Worm (Caenorhabditis elegans) whole organism, L4 larva: ENCODE data around the gene alh-3.
A peak's percentile ranks its signal among the peaks of the same experiment; 100 is the strongest.

Experiments
- D1046.2 ChIP-seq: fragments of 200-800 bp; sonication (Bioruptor generic); IDR thresholded peaks from 2 replicates; pipeline ENCODE4 v1.3.6; 2022; ENCODE audit warnings: missing genetic modification characterization, missing compliant biosample characterization
- F37D6.2 ChIP-seq: sonication (generic microtip); optimal IDR thresholded peaks from 2 replicates; lab custom pipeline; 2016; ENCODE audit warnings: mild to moderate bottlenecking, missing genetic modification characterization, missing compliant biosample characterization
- F49E8.2 ChIP-seq: sonication (generic microtip); optimal IDR thresholded peaks from 2 replicates; lab custom pipeline; 2016; ENCODE audit warnings: missing compliant biosample characterization, mild to moderate bottlenecking, missing genetic modification characterization, borderline replicate concordance
- R02D3.7 ChIP-seq: fragments of 150-350 bp; sonication (generic microtip); optimal IDR thresholded peaks from 3 replicates; lab custom pipeline; 2014; ENCODE audit warnings: missing biosample characterization, missing genetic modification characterization
- T26A8.4 ChIP-seq: fragments of 200-800 bp; sonication (Bioruptor generic); IDR thresholded peaks from 2 replicates; pipeline ENCODE4 v1.3.6; 2022; ENCODE audit warnings: missing genetic modification characterization, missing compliant biosample characterization
- Y48G9A.11 ChIP-seq: fragments of 200-800 bp; sonication (Bioruptor generic); IDR thresholded peaks from 2 replicates; pipeline ENCODE4 v1.3.6; 2022; ENCODE audit warnings: missing genetic modification reagents, missing genetic modification characterization, missing compliant biosample characterization
- Y75B8A.6 ChIP-seq: fragments of 200-800 bp; sonication (Bioruptor generic); IDR thresholded peaks from 2 replicates; pipeline ENCODE4 v1.3.6; 2022; ENCODE audit warnings: missing genetic modification reagents, missing genetic modification characterization, missing compliant biosample characterization
- ZK337.2 ChIP-seq: fragments of 200-800 bp; sonication (Bioruptor generic); IDR thresholded peaks from 2 replicates; pipeline ENCODE4 v1.3.6; 2022; ENCODE audit warnings: missing genetic modification reagents, missing genetic modification characterization, missing compliant biosample characterization
- aha-1 ChIP-seq: fragments of 150-350 bp; peaks from one replicate; lab custom pipeline; 2014; ENCODE audit warnings: missing biosample characterization, missing genetic modification characterization
- arid-1 ChIP-seq: fragments of 200-800 bp; sonication (Bioruptor generic); conservative IDR thresholded peaks from 2 replicates; pipeline ENCODE4 v1.3.6; 2022; ENCODE audit warnings: missing genetic modification reagents, missing genetic modification characterization, missing compliant biosample characterization
- attf-4 ChIP-seq: sonication (generic microtip); optimal IDR thresholded peaks from 3 replicates; lab custom pipeline; 2017; ENCODE audit warnings: missing biosample characterization, missing genetic modification characterization
- ceh-44 ChIP-seq: fragments of 200-800 bp; sonication (Bioruptor generic); IDR thresholded peaks from 2 replicates; pipeline ENCODE4 v1.3.6; 2022; ENCODE audit warnings: missing genetic modification reagents, missing genetic modification characterization, missing compliant biosample characterization
- ceh-62 ChIP-seq: sonication (generic microtip); optimal IDR thresholded peaks from 2 replicates; lab custom pipeline; 2017; ENCODE audit warnings: missing biosample characterization, missing genetic modification characterization
- cey-2 ChIP-seq: sonication (generic microtip); optimal IDR thresholded peaks from 3 replicates; lab custom pipeline; 2017; ENCODE audit warnings: missing genetic modification characterization, mild to moderate bottlenecking, missing compliant biosample characterization, antibody characterized with exemption, borderline replicate concordance; ENCODE audit not compliant: insufficient read depth
- daf-12 ChIP-seq: fragments of 150-350 bp; optimal IDR thresholded peaks from 2 replicates; lab custom pipeline; 2014; ENCODE audit warnings: missing biosample characterization, missing genetic modification reagents, missing genetic modification characterization
- dmd-8 ChIP-seq: fragments of 200-800 bp; sonication (Bioruptor generic); IDR thresholded peaks from 2 replicates; pipeline ENCODE4 v1.3.6; 2022; ENCODE audit warnings: missing genetic modification characterization, missing compliant biosample characterization
- dmd-9 ChIP-seq: fragments of 200-800 bp; sonication (Bioruptor generic); IDR thresholded peaks from 2 replicates; pipeline ENCODE4 v1.3.6; 2022; ENCODE audit warnings: missing genetic modification reagents, missing genetic modification characterization, missing compliant biosample characterization
- dpl-1 ChIP-seq: fragments of 150-350 bp; optimal IDR thresholded peaks from 2 replicates; lab custom pipeline; 2014; ENCODE audit warnings: missing biosample characterization, missing genetic modification reagents, missing genetic modification characterization
- duxl-1 ChIP-seq: sonication (generic microtip); optimal IDR thresholded peaks from 2 replicates; lab custom pipeline; 2016; ENCODE audit warnings: mild to moderate bottlenecking, missing genetic modification characterization, moderate library complexity, missing compliant biosample characterization; ENCODE audit not compliant: poor library complexity
- egl-27 ChIP-seq: sonication (generic microtip); optimal IDR thresholded peaks from 3 replicates; lab custom pipeline; 2017; ENCODE audit warnings: missing biosample characterization, missing genetic modification reagents, missing genetic modification characterization
- fkh-10 ChIP-seq: fragments of 150-350 bp; optimal IDR thresholded peaks from 2 replicates; lab custom pipeline; 2014; ENCODE audit warnings: missing biosample characterization, missing genetic modification reagents, missing genetic modification characterization
- fos-1 ChIP-seq: fragments of 150-350 bp; optimal IDR thresholded peaks from 2 replicates; lab custom pipeline; 2014; ENCODE audit warnings: missing biosample characterization, missing genetic modification characterization
- hif-1 ChIP-seq, 2 experiments: sonication (generic microtip); optimal IDR thresholded peaks; 2 replicates each; lab custom pipeline; 2016 to 2017; ENCODE audit warnings: missing compliant biosample characterization in 2 of 2, missing genetic modification characterization in 2 of 2, missing genetic modification reagents in 2 of 2, missing genotype in 2 of 2, mild to moderate bottlenecking in 1 of 2
- hlh-11 ChIP-seq: fragments of 200-800 bp; sonication (Bioruptor generic); optimal IDR thresholded peaks from 2 replicates; lab custom pipeline; 2018; ENCODE audit warnings: mild to moderate bottlenecking, missing genetic modification characterization, missing compliant biosample characterization
- lin-1 ChIP-seq: fragments of 200-800 bp; sonication (Bioruptor generic); IDR thresholded peaks from 2 replicates; pipeline ENCODE4 v1.3.6; 2022; ENCODE audit warnings: missing genetic modification reagents, missing genetic modification characterization, missing compliant biosample characterization
- lin-13 ChIP-seq: fragments of 150-350 bp; optimal IDR thresholded peaks from 2 replicates; lab custom pipeline; 2014; ENCODE audit warnings: missing biosample characterization, missing genetic modification reagents, missing genetic modification characterization
- lin-29 ChIP-seq: fragments of 200-800 bp; sonication (Bioruptor generic); IDR thresholded peaks from 2 replicates; pipeline ENCODE4 v1.3.6; 2022; ENCODE audit warnings: missing genetic modification reagents, missing genetic modification characterization, missing compliant biosample characterization
- lin-38 ChIP-seq: fragments of 200-800 bp; sonication (Bioruptor generic); IDR thresholded peaks from 2 replicates; pipeline ENCODE4 v1.3.6; 2022; ENCODE audit warnings: missing genetic modification reagents, missing genetic modification characterization, missing compliant biosample characterization
- lin-39 ChIP-seq: fragments of 150-350 bp; optimal IDR thresholded peaks from 2 replicates; lab custom pipeline; 2014; ENCODE audit warnings: missing biosample characterization, missing genetic modification reagents, missing genetic modification characterization
- lir-3 ChIP-seq: sonication (generic microtip); optimal IDR thresholded peaks from 2 replicates; lab custom pipeline; 2016; ENCODE audit warnings: mild to moderate bottlenecking, missing genetic modification characterization, missing compliant biosample characterization
- lsy-2 ChIP-seq, 2 experiments: fragments of 150-350 bp in 1 of 2; sonication (generic microtip) in 1 of 2; optimal IDR thresholded peaks; 2 replicates each; lab custom pipeline; 2014 to 2017; ENCODE audit warnings: missing biosample characterization in 2 of 2, missing genetic modification characterization in 2 of 2
- mdl-1 ChIP-seq, 2 experiments: fragments of 150-350 bp in 1 of 2; sonication (generic microtip) in 1 of 2; optimal IDR thresholded peaks; 2 replicates each; lab custom pipeline; 2014 to 2017; ENCODE audit warnings: missing biosample characterization in 2 of 2, missing genetic modification characterization in 2 of 2
- nhr-102 ChIP-seq: sonication (generic microtip); optimal IDR thresholded peaks from 2 replicates; lab custom pipeline; 2016; ENCODE audit warnings: mild to moderate bottlenecking, missing genetic modification characterization, moderate library complexity, missing compliant biosample characterization
- nhr-11 ChIP-seq: fragments of 150-350 bp; optimal IDR thresholded peaks from 2 replicates; lab custom pipeline; 2014; ENCODE audit warnings: missing biosample characterization, missing genetic modification characterization
- nhr-237 ChIP-seq: sonication (generic microtip); optimal IDR thresholded peaks from 2 replicates; lab custom pipeline; 2017; ENCODE audit warnings: missing biosample characterization, missing genetic modification characterization
- nhr-28 ChIP-seq: fragments of 150-350 bp; optimal IDR thresholded peaks from 2 replicates; lab custom pipeline; 2014; ENCODE audit warnings: missing biosample characterization, missing genetic modification characterization
- nhr-42 ChIP-seq: fragments of 200-800 bp; sonication (Bioruptor generic); IDR thresholded peaks from 2 replicates; pipeline ENCODE4 v1.3.6; 2022; ENCODE audit warnings: missing genetic modification characterization, missing compliant biosample characterization
- nhr-6 ChIP-seq: fragments of 150-350 bp; optimal IDR thresholded peaks from 2 replicates; lab custom pipeline; 2014; ENCODE audit warnings: missing biosample characterization, missing genetic modification characterization
- nhr-77 ChIP-seq: fragments of 150-350 bp; optimal IDR thresholded peaks from 2 replicates; lab custom pipeline; 2014; ENCODE audit warnings: missing biosample characterization, missing genetic modification characterization
- rbr-2 ChIP-seq: sonication (generic microtip); optimal IDR thresholded peaks from 2 replicates; lab custom pipeline; 2016; ENCODE audit warnings: missing genotype, missing genetic modification characterization, missing compliant biosample characterization
- saeg-2 ChIP-seq: fragments of 200-800 bp; sonication (Bioruptor generic); IDR thresholded peaks from 2 replicates; pipeline ENCODE4 v1.3.6; 2022; ENCODE audit warnings: missing genetic modification reagents, missing genetic modification characterization, missing compliant biosample characterization
- sdz-12 ChIP-seq: fragments of 200-800 bp; sonication (Bioruptor generic); optimal IDR thresholded peaks from 2 replicates; lab custom pipeline; 2018; ENCODE audit warnings: mild to moderate bottlenecking, missing genetic modification characterization, missing compliant biosample characterization
- set-16 ChIP-seq: fragments of 200-800 bp; sonication (Bioruptor generic); IDR thresholded peaks from 2 replicates; pipeline ENCODE4 v1.3.6; 2022; ENCODE audit warnings: missing genetic modification reagents, missing genetic modification characterization, missing compliant biosample characterization
- snpc-1.2 ChIP-seq: fragments of 200-800 bp; sonication (Bioruptor generic); IDR thresholded peaks from 2 replicates; pipeline ENCODE4 v1.3.6; 2022; ENCODE audit warnings: missing genetic modification reagents, missing genetic modification characterization, missing compliant biosample characterization
- tag-97 ChIP-seq: fragments of 200-800 bp; sonication (Bioruptor generic); IDR thresholded peaks from 2 replicates; pipeline ENCODE4 v1.3.6; 2022; ENCODE audit warnings: missing genetic modification characterization, missing compliant biosample characterization
- unc-130 ChIP-seq: sonication (generic microtip); optimal IDR thresholded peaks from 2 replicates; lab custom pipeline; 2016; ENCODE audit warnings: missing genetic modification reagents, missing genetic modification characterization, missing compliant biosample characterization
- unc-39 ChIP-seq: sonication (generic microtip); optimal IDR thresholded peaks from 2 replicates; lab custom pipeline; 2017; ENCODE audit warnings: missing biosample characterization, missing genetic modification characterization
- unc-62 ChIP-seq, 3 experiments: fragments of 150-350 bp in 1 of 3; sonication (generic microtip); optimal IDR thresholded peaks in 2 of 3; peaks in 1 of 3; 1 replicate in 1 of 3; 2 replicates in 2 of 3; lab custom pipeline; 2014 to 2017; ENCODE audit warnings: missing biosample characterization in 3 of 3, missing genetic modification characterization in 3 of 3, missing genetic modification reagents in 3 of 3, missing genotype in 1 of 3
- zag-1 ChIP-seq: fragments of 150-350 bp; optimal IDR thresholded peaks from 2 replicates; lab custom pipeline; 2014; ENCODE audit warnings: missing biosample characterization, missing genetic modification characterization
- zfp-2 ChIP-seq: sonication (generic microtip); optimal IDR thresholded peaks from 2 replicates; lab custom pipeline; 2016; ENCODE audit warnings: mild to moderate bottlenecking, missing genetic modification characterization, missing compliant biosample characterization
- zip-2 ChIP-seq: fragments of 150-350 bp; optimal IDR thresholded peaks from 2 replicates; lab custom pipeline; 2014; ENCODE audit warnings: missing biosample characterization, missing genetic modification characterization
- ztf-7 ChIP-seq: fragments of 150-350 bp; optimal IDR thresholded peaks from 2 replicates; lab custom pipeline; 2014; ENCODE audit warnings: missing biosample characterization, missing genetic modification characterization

The alh-3 gene

ce11 chrIV:11025941-11026340 is 3.5 kb downstream of the alh-3 start:
- peak; percentile 91 for TF ChIP-seq ceh-44 (GFP tag; lab: Robert Waterston, UW)
- TF ChIP-seq ztf-7 = no peak
- TF ChIP-seq hif-1 (tag; optimal IDR thresholded peaks at IDR 0.05; lab: Kevin White, UChicago) = peak in 1 of 2 experiments; percentile 54
- TF ChIP-seq zag-1 (tag; lab: Kevin White, UChicago) = no peak
- TF ChIP-seq ceh-62 (tag; lab: Kevin White, UChicago) = no peak
- peak; percentile 73 for TF ChIP-seq nhr-102 (tag; lab: Kevin White, UChicago)
- TF ChIP-seq cey-2 (tag; lab: Kevin White, UChicago) = no peak
- no peak for TF ChIP-seq R02D3.7 (tag; lab: Kevin White, UChicago)
- TF ChIP-seq unc-39 = no peak
- TF ChIP-seq zip-2 (tag; lab: Kevin White, UChicago) = no peak
- no peak for TF ChIP-seq aha-1 (tag; lab: Kevin White, UChicago)
- peak; percentile 78 for TF ChIP-seq lin-38 (GFP tag; lab: Robert Waterston, UW)
- TF ChIP-seq nhr-11 (tag; lab: Kevin White, UChicago) = no peak
- TF ChIP-seq rbr-2 (tag; lab: Kevin White, UChicago) = peak; percentile 42
- TF ChIP-seq unc-130 (GFP tag; lab: Kevin White, UChicago) = peak; percentile 75
- no peak for TF ChIP-seq attf-4 (tag; lab: Kevin White, UChicago)
- peak; percentile 18 for TF ChIP-seq duxl-1 (tag; lab: Kevin White, UChicago)
- peak; percentile 75; the same call in 1 of the 2 replicates for TF ChIP-seq Y75B8A.6 (GFP tag; lab: Robert Waterston, UW)
- no peak for TF ChIP-seq lsy-2 (tag; optimal IDR thresholded peaks at IDR 0.05; lab: Kevin White, UChicago)
- TF ChIP-seq zfp-2 (tag; lab: Kevin White, UChicago) = peak; percentile 42
- TF ChIP-seq fkh-10 = no peak
- TF ChIP-seq nhr-6 (tag; lab: Kevin White, UChicago) = peak; percentile 10
- TF ChIP-seq hlh-11 = no peak
- TF ChIP-seq Y48G9A.11 (GFP tag; lab: Robert Waterston, UW) = peak; percentile 76
- TF ChIP-seq set-16 = peak; percentile 39; the same call in 1 of the 2 replicates
- TF ChIP-seq lin-13 (GFP tag; lab: Kevin White, UChicago) = no peak
- TF ChIP-seq daf-12 = no peak
- no peak for TF ChIP-seq tag-97
- TF ChIP-seq arid-1 (GFP tag; lab: Robert Waterston, UW) = peak; percentile 74
- TF ChIP-seq ZK337.2 (GFP tag; lab: Robert Waterston, UW) = peak; percentile 65; the same call in 1 of the 2 replicates
- no peak for TF ChIP-seq saeg-2
- TF ChIP-seq D1046.2 = peak; percentile 84
- TF ChIP-seq mdl-1 (tag; optimal IDR thresholded peaks at IDR 0.05; lab: Kevin White, UChicago) = no peak
- TF ChIP-seq nhr-28 (tag; lab: Kevin White, UChicago) = no peak
- no peak for TF ChIP-seq dpl-1 (GFP tag; lab: Kevin White, UChicago)
- TF ChIP-seq dmd-9 (GFP tag; lab: Robert Waterston, UW) = no peak
- no peak for TF ChIP-seq egl-27
- 0 out of 2 replicates have a peak, but pooled peaks have one; percentile 32 for TF ChIP-seq lin-29
- no peak for TF ChIP-seq nhr-237
- peak; percentile 17 for TF ChIP-seq lir-3
- peak; percentile 91 for TF ChIP-seq F49E8.2 (tag; lab: Kevin White, UChicago)
- no peak for TF ChIP-seq lin-39 (tag; lab: Kevin White, UChicago)
- peak; percentile 50; the same call in 1 of the 2 replicates for TF ChIP-seq nhr-42 (GFP tag; lab: Robert Waterston, UW)
- no peak for TF ChIP-seq nhr-77 (tag; lab: Kevin White, UChicago)
- TF ChIP-seq F37D6.2 (tag; lab: Kevin White, UChicago) = no peak
- TF ChIP-seq T26A8.4 (GFP tag; lab: Robert Waterston, UW) = peak; percentile 72
- peak; percentile 78 for TF ChIP-seq lin-1 (GFP tag; lab: Robert Waterston, UW)
- TF ChIP-seq unc-62 (GFP tag; optimal IDR thresholded peaks at IDR 0.05 in 1 of 2; lab: Kevin White, UChicago) = peak in 1 of 2 experiments; percentile 24
- TF ChIP-seq unc-62 (tag; optimal IDR thresholded peaks at IDR 0.05; lab: Kevin White, UChicago) = no peak
- no peak for TF ChIP-seq fos-1 (tag; lab: Kevin White, UChicago)
- no peak for TF ChIP-seq sdz-12 (GFP tag; lab: Kevin White, UChicago)
- TF ChIP-seq dmd-8 (GFP tag; lab: Robert Waterston, UW) = peak; percentile 86
- peak; percentile 92 for TF ChIP-seq snpc-1.2
